Worm (Caenorhabditis elegans): Measurements from ENCODE around the gene hphd-1.

DNA sequence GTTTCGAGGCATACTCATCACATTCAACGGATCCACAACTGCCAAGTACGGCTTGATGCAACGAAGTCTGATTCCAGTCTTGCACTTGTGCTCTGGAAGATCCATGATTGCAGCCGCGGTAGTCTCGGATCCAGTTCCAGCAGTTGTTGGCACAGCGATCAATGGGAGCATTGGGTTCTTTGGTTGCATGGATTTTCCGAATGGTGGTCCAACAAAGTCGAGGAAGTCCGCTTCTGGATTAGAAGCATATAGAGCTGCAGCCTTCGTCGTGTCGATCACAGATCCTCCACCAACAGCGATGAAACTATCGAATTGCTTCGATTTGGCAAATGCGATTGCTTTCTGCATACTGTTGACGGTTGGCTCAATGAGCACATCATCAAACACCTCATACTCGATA, 1.0 kb downstream of the hphd-1 start:
- TF ChIP-seq lin-39 (tag; optimal IDR thresholded peaks at IDR 0.05) (no peak), blmp-1 (tag; optimal IDR thresholded peaks at IDR 0.05) (no peak)
